Fruit fly (Drosophila melanogaster) S2 (cell line): ENCODE measurements around the gene Fst.
"Not testable (repeated sequence)": the region's sequence is repeated elsewhere in the genome, so short reads cannot be mapped to it uniquely, and the experiment has no call there.

Experiments
- CG8478 ChIP-seq: fragments of >200 bp; optimal IDR thresholded peaks from 2 replicates; lab custom pipeline; 2018
- CTCF ChIP-seq, 2 experiments: fragments of >200 bp; optimal IDR thresholded peaks; 2 replicates each; lab custom pipeline; 2018

The Fst gene

DNA sequence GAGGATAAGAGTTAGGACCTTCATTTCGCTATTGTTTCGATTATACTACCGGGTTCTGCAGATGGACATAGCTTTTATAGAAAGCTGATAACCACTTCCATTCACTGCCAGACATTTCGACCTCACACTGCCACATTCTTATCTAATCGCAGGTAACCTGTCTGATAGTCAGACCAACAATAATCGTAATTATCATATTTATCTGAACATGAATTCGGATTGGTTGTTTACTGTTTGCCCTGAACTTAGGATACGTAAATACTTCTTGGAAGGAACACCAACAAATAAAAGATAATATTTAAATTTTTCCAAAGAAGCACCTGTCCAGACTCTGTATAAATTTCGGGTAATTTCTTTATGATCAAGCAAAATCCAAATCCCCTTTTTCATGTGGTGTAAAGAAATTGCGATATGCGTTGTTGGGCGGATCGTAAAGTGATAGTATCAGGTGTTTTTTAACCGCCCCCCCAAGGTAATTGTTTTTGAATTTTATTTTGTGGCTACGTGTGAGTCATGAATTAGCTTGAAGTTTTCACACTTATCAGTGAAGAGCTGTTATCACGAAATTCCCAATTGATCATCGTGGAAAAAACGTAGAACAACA is at the start of gene Fst:
Fst (minus strand) TSS at position 51 of the 604 bp plus-strand sequence.
- TF ChIP-seq CG8478 = no peak
- no peak for TF ChIP-seq CTCF (optimal IDR thresholded peaks at IDR 0.05; lab: Kevin White, UChicago)

DNA sequence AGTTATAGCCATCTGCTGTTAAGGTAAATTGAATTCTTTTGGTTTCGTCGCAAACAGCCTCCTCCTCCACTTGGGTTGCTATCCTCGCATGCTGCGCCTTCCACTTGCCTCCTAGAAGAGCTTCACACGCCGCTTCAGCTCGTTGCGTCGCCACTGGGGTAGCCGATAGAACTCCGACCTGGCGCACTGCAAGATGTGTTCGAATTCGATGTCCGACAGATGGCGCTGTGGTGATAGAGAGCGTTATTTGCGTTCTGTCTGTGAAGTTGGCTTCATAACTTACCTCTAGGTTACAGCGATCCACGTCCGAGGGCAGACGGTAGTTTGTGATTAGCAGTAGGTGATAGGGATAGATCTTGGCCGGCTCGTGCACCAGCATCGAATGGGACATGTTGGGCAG is 49.0 kb upstream of the Fst start:
- TF ChIP-seq CTCF (optimal IDR thresholded peaks at IDR 0.05; lab: Kevin White, UChicago) = peak; percentile 73 to 85
- TF ChIP-seq CG8478 = no peak

- not testable (repeated sequence) for TF ChIP-seq CTCF (optimal IDR thresholded peaks at IDR 0.05; lab: Kevin White, UChicago); CG8478
Observed at dm6 chr3R:9692675-9693129, 46.7 kb upstream of the Fst start, which contains the start of the genes Unc-115b, p24-2 and CG32939. TSS of gene Unc-115b (minus strand) at chr3R:9692775. TSS of gene p24-2 (minus strand) at chr3R:9692794. TSS of gene CG32939 (plus strand) at chr3R:9693079.

dm6 chr3R:9685376-9685775 is 39.4 kb upstream of the Fst start, which contains the start of the genes eca and CG18542:
TSS of gene eca (minus strand) at chr3R:9685476.
TSS of gene CG18542 (plus strand) at chr3R:9685760.
- not testable (repeated sequence) for TF ChIP-seq CTCF (optimal IDR thresholded peaks at IDR 0.05; lab: Kevin White, UChicago); CG8478

DNA sequence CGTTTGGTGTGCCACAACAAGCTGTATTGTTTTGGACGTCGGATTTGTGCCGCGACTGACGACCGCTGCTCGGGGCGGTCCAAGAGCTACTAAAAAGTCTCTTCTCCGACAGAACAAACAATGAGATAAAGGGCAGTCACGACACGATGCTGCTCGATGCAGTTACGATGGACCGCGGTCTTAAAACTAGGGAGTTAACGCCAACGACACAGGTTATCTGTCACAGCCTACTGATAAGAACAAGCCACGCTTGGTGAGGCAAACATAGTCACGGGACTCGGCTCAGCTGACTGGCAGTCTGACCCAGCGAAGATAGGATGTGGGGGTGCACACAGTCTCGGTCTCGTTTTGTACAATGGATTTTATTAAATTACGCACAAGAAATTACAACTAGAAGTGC is 38.2 kb upstream of the Fst start, which contains the start of gene CG9444:
CG9444 (minus strand) TSS at position 140 of the 400 bp plus-strand sequence.
- TF ChIP-seq CG8478 (no peak), CTCF (optimal IDR thresholded peaks at IDR 0.05; lab: Kevin White, UChicago) (no peak)

DNA sequence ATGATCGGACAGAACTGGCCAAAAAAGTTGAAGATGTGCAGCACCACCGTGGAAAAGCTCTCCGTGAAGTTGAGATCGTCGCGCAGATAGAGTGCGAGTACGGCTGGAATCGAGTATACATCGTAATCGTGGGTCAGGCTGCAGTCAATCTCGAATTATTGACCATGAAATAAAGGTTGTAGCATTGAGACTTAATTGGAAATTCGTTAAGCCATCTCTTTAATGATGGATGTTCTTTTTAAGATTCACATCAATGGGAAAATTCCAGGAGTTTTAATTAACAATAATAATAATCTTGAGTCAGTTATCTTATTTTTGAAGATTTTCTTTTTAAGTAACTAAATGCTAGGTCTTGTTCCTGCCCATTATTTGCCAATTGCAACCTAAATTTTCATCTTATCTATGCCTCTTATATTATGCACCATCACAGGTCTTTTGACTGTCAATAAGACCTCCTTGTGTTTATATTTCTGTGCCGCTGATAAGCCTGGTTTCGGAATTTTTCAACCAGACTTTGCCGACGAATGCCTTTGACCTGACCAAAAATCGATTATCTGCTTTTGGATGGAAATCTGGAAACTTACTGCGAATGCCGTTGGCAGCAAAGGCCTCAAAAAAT is 37.2 kb upstream of the Fst start:
- no peak for TF ChIP-seq CG8478
- no peak for TF ChIP-seq CTCF (optimal IDR thresholded peaks at IDR 0.05; lab: Kevin White, UChicago)

DNA sequence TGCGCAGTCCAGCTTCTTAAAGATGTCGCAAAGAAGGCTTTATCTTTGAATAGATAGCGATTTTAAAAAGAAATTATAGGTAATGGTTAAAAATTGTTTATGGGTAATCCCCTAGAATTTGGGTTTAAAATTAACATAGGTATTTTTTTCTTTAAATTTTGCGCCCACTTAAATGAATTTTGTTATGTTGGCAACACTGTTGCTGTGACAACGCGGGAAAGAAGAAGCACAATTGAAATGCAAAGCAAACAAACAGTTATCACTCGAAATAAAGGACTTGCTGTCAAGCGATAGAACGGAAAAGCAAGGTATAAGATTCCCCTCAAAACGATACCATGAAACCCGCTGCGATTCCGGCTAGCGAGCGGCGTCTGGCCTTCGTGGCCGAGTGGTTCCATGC is 33.8 kb upstream of the Fst start, which contains the start of gene nmdyn-D7:
nmdyn-D7 (plus strand) TSS at position 194 of the 400 bp plus-strand sequence.
- TF ChIP-seq CG8478 (no peak), CTCF (optimal IDR thresholded peaks at IDR 0.05; lab: Kevin White, UChicago) (no peak)

dm6 chr3R:9677734-9678341 is 31.9 kb upstream of the Fst start, which contains the start of gene p23:
TSS of gene p23 (plus strand) at chr3R:9677927.
- TF ChIP-seq CTCF (optimal IDR thresholded peaks at IDR 0.05; lab: Kevin White, UChicago) = peak; percentile 79 to 80
- TF ChIP-seq CG8478 = no peak

dm6 chr3R:9674968-9675573 is 29.1 kb upstream of the Fst start, which contains the start of gene Nepl12:
TSS of gene Nepl12 (plus strand) at chr3R:9675523.
- TF ChIP-seq CG8478 = no peak
- no peak for TF ChIP-seq CTCF (optimal IDR thresholded peaks at IDR 0.05; lab: Kevin White, UChicago)

DNA sequence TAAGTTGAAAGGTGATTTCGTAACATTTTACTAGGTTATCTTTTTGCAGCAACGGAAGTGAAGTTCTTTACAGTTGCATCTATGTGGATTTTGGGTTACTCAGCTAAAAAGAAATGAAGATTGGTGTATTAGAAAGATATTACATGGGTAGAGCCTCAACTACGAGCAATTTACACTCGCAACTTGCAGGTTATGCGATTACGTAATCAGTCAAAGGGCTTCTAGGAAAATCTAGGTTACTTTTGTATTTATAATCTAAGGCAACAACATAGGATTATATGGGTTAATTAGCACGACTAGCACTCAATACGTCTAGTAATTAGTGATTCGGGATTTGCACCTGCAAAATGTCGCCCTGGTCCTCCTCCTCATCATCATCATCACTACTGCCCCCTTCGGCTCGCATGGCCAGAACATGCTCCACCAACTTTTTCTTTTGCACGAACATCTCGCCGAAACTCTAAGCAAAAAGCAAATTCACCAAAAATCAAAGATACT is 28.3 kb upstream of the Fst start, which contains the start of gene Dhc1:
Dhc1 (minus strand) TSS at position 448 of the 498 bp plus-strand sequence.
- TF ChIP-seq CTCF (optimal IDR thresholded peaks at IDR 0.05; lab: Kevin White, UChicago) (no peak), CG8478 (no peak)

DNA sequence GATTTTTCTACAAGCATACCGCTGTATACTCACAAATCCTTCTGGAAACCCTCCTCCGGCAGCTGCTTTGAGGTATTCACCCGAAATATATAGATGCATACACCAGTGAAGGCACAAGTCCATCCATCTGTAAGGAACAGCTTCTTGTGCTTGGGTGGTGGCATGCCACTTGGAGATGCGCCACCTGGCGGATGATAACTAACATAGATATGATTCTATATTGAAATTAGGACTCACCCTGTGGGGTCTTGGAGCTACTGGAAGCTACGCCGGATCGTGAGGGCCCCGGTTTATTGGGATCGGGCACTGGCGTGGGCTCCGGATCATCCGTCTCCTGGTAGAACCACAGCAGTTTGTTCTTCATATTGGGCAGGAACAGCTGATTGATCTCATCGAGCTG is 27.3 kb upstream of the Fst start:
- TF ChIP-seq CG8478 (no peak), CTCF (optimal IDR thresholded peaks at IDR 0.05; lab: Kevin White, UChicago) (peak; percentile 63 to 64)

DNA sequence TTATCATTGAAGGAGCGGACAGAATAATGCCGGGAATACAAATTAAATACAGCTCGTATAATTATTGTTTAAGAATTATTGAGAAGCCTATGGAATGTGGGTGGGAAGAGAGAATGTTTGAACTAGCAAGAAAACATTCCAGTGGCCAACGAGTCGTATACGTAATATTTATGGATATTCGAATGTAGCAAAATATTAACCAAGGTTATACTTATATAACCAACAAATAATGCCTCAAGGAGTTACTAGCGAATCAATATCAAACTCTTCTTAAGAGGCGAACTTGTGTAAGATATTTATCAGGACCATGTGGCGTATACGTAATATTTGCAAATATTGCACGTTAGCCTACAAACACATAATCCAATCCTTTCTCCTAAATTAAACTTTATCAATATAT is 19.5 kb upstream of the Fst start:
- TF ChIP-seq CG8478 (no peak), CTCF (optimal IDR thresholded peaks at IDR 0.05; lab: Kevin White, UChicago) (no peak)

DNA sequence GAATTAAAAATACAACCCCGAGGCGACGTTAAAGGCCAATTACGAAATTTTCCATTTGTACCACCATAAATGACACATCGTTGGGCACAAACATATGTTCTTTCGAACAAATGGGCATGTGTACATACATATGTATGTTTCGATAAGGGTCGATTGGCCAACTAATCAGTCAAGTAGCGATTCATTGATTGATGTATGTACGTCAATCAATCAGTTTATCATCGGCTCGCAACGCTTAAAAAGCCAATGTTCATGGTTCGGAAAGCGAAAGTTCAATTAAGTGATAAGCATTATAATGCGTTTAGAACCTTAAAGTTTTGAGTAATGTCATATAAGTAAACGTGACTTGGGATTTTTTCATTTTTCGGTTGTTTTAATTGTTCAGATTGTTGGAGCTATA is 1.3 kb downstream of the Fst start:
- TF ChIP-seq CG8478 = no peak
- TF ChIP-seq CTCF (optimal IDR thresholded peaks at IDR 0.05; lab: Kevin White, UChicago) = no peak

DNA sequence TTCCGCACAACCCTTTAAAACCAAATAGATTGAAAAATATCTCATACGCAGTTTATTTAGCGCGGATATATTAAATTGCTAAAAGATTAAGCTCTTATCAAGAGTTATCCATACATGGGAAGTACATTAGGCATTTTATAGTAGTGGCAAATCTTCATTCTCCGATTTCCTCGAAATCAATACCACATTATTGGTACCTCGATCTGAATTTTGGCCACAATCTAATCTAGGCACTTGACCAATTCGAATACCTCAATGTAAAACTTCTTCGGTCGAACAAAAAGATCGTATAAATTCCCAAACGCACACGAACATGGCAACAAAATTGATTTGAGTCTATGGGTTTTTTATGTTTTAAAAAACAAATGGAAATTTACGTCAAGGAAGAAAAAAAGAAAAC is 2.0 kb downstream of the Fst start:
- TF ChIP-seq CG8478 = no peak
- no peak for TF ChIP-seq CTCF (optimal IDR thresholded peaks at IDR 0.05; lab: Kevin White, UChicago)

dm6 chr3R:9640313-9640712 is 5.6 kb downstream of the Fst start:
- TF ChIP-seq CTCF (optimal IDR thresholded peaks at IDR 0.05; lab: Kevin White, UChicago) (no peak), CG8478 (no peak)
